Worm (Caenorhabditis elegans): ENCODE measurements around the gene T01C3.3.

ce11 chrV:15004800-15005199, 12.3 kb upstream of the T01C3.3 start, which contains the start of gene hrde-2:
- no peak for TF ChIP-seq dao-5 (tag; optimal IDR thresholded peaks at IDR 0.05)
- TF ChIP-seq W03F9.2 (tag; optimal IDR thresholded peaks at IDR 0.05): no peak

Data from whole organism, L4/young adult.